Fruit fly (Drosophila melanogaster) whole organism, embryonic: ENCODE measurements around the gene Eig71Eg.

ENCODE experiments used
- Abd-B ChIP-seq: fragments of 200-800 bp; sonication (Bioruptor generic); optimal IDR thresholded peaks from 2 replicates; lab custom pipeline; 2018; ENCODE audit warnings: missing biosample characterization, mild to moderate bottlenecking, missing genetic modification characterization, moderate library complexity
- CG10431 ChIP-seq: fragments of 200-800 bp; sonication (Bioruptor generic); optimal IDR thresholded peaks from 3 replicates; lab custom pipeline; 2018; ENCODE audit warnings: missing biosample characterization, mild to moderate bottlenecking, missing genetic modification characterization
- CG10543 ChIP-seq: fragments of 200-800 bp; sonication (Bioruptor generic); optimal IDR thresholded peaks from 3 replicates; lab custom pipeline; 2017; ENCODE audit warnings: missing biosample characterization, mild to moderate bottlenecking, missing genetic modification characterization, moderate library complexity
- CG11093 ChIP-seq: fragments of 200-800 bp; sonication (Bioruptor generic); IDR thresholded peaks from 3 replicates; pipeline ENCODE4 v1.3.6; 2022; ENCODE audit warnings: missing biosample characterization, missing genetic modification characterization
- CG11398 ChIP-seq: fragments of 200-800 bp; sonication (Bioruptor generic); optimal IDR thresholded peaks from 2 replicates; lab custom pipeline; 2016; ENCODE audit warnings: missing biosample characterization, missing genetic modification characterization
- CG11504 ChIP-seq: fragments of 200-800 bp; sonication (Bioruptor generic); optimal IDR thresholded peaks from 3 replicates; lab custom pipeline; 2019; ENCODE audit warnings: missing biosample characterization, mild to moderate bottlenecking, missing genetic modification characterization, moderate library complexity
- CG11695 ChIP-seq: fragments of 200-800 bp; sonication (Bioruptor generic); IDR thresholded peaks from 3 replicates; pipeline ENCODE4 v1.3.6; 2022; ENCODE audit warnings: missing biosample characterization, missing genetic modification characterization
- CG14965 ChIP-seq: fragments of 200-800 bp; sonication (Bioruptor generic); optimal IDR thresholded peaks from 2 replicates; lab custom pipeline; 2016; ENCODE audit warnings: missing biosample characterization, missing genetic modification characterization, borderline replicate concordance
- CG15011 ChIP-seq: fragments of 200-800 bp; sonication (Bioruptor generic); optimal IDR thresholded peaks from 3 replicates; lab custom pipeline; 2018; ENCODE audit warnings: missing biosample characterization, mild to moderate bottlenecking, missing genetic modification characterization
- CG17612 ChIP-seq: fragments of 200-800 bp; sonication (Bioruptor generic); IDR thresholded peaks from 2 replicates; pipeline ENCODE4 v1.3.6; 2022; ENCODE audit warnings: missing biosample characterization, missing genetic modification characterization
- CG18476 ChIP-seq: fragments of 200-800 bp; sonication (Bioruptor generic); optimal IDR thresholded peaks from 2 replicates; lab custom pipeline; 2016; ENCODE audit warnings: missing biosample characterization, mild to moderate bottlenecking, missing genetic modification characterization
- CG18619 ChIP-seq: fragments of 200-800 bp; sonication (Bioruptor generic); optimal IDR thresholded peaks from 3 replicates; lab custom pipeline; 2017; ENCODE audit warnings: missing biosample characterization, mild to moderate bottlenecking, missing genetic modification characterization
- CG2120 ChIP-seq: fragments of 200-800 bp; sonication (Bioruptor generic); optimal IDR thresholded peaks from 3 replicates; lab custom pipeline; 2016; ENCODE audit warnings: missing biosample characterization, missing genetic modification characterization
- CG2199 ChIP-seq: fragments of 200-800 bp; sonication (Bioruptor generic); IDR thresholded peaks from 3 replicates; pipeline ENCODE4 v1.3.6; 2022; ENCODE audit warnings: missing biosample characterization, missing genetic modification characterization
- CG2678 ChIP-seq: fragments of 200-800 bp; sonication (Bioruptor generic); optimal IDR thresholded peaks from 3 replicates; lab custom pipeline; 2019; ENCODE audit warnings: missing biosample characterization, mild to moderate bottlenecking, missing genetic modification characterization, moderate library complexity
- CG32767 ChIP-seq: fragments of 200-800 bp; sonication (Bioruptor generic); IDR thresholded peaks from 2 replicates; pipeline ENCODE4 v1.3.6; 2022; ENCODE audit warnings: missing biosample characterization, missing genetic modification characterization
- CG32772 ChIP-seq: fragments of 200-800 bp; sonication (Bioruptor generic); IDR thresholded peaks from 2 replicates; pipeline ENCODE4 v1.3.6; 2022; ENCODE audit warnings: missing biosample characterization, missing genetic modification characterization
- CG42726 ChIP-seq: fragments of 200-800 bp; sonication (Bioruptor generic); IDR thresholded peaks from 2 replicates; pipeline ENCODE4 v1.3.6; 2022; ENCODE audit warnings: missing biosample characterization, missing genetic modification characterization; ENCODE audit not compliant: partially characterized antibody
- CG4707 ChIP-seq: fragments of 200-800 bp; sonication (Bioruptor generic); optimal IDR thresholded peaks from 2 replicates; lab custom pipeline; 2018; ENCODE audit warnings: missing biosample characterization, mild to moderate bottlenecking, missing genetic modification characterization, moderate library complexity
- CG6175 ChIP-seq: fragments of 200-800 bp; sonication (Bioruptor generic); IDR thresholded peaks from 3 replicates; pipeline ENCODE4 v1.3.6; 2022; ENCODE audit warnings: missing biosample characterization, missing genetic modification characterization
- CG6765 ChIP-seq: fragments of 200-800 bp; sonication (Bioruptor generic); optimal IDR thresholded peaks from 3 replicates; lab custom pipeline; 2017; ENCODE audit warnings: missing biosample characterization, mild to moderate bottlenecking, missing genetic modification characterization
- Doc3 ChIP-seq: fragments of 200-800 bp; sonication (Bioruptor generic); IDR thresholded peaks from 3 replicates; pipeline ENCODE4 v1.3.6; 2022; ENCODE audit warnings: missing biosample characterization, missing genetic modification characterization; ENCODE audit not compliant: partially characterized antibody
- Fer1 ChIP-seq: fragments of 200-800 bp; sonication (Bioruptor generic); optimal IDR thresholded peaks from 2 replicates; lab custom pipeline; 2017; ENCODE audit warnings: missing biosample characterization, mild to moderate bottlenecking, missing genetic modification characterization
- H15 ChIP-seq: fragments of 200-800 bp; sonication (Bioruptor generic); IDR thresholded peaks from 3 replicates; pipeline ENCODE4 v1.3.6; 2022; ENCODE audit warnings: missing biosample characterization, missing genetic modification characterization
- HLH3B ChIP-seq: fragments of 200-800 bp; sonication (Bioruptor generic); IDR thresholded peaks from 2 replicates; pipeline ENCODE4 v1.3.6; 2022; ENCODE audit warnings: missing biosample characterization, missing genetic modification characterization
- Hr51 ChIP-seq, 2 experiments: fragments of 200-800 bp; sonication (Bioruptor generic); optimal IDR thresholded peaks; 2 replicates in 1 of 2; 3 replicates in 1 of 2; lab custom pipeline; 2016 to 2018; ENCODE audit warnings: missing biosample characterization in 2 of 2, missing genetic modification characterization in 2 of 2, mild to moderate bottlenecking in 1 of 2, moderate library complexity in 1 of 2
- Hsf ChIP-seq: fragments of 200-800 bp; sonication (Bioruptor generic); optimal IDR thresholded peaks from 3 replicates; lab custom pipeline; 2016; ENCODE audit warnings: missing biosample characterization, missing genetic modification characterization
- Max ChIP-seq: fragments of 200-800 bp; sonication (Bioruptor generic); optimal IDR thresholded peaks from 2 replicates; lab custom pipeline; 2016; ENCODE audit warnings: missing biosample characterization, mild to moderate bottlenecking, missing genetic modification characterization
- Mrtf ChIP-seq: fragments of 200-800 bp; sonication (Bioruptor generic); IDR thresholded peaks from 3 replicates; pipeline ENCODE4 v1.3.6; 2022; ENCODE audit warnings: missing biosample characterization, missing genetic modification characterization
- Ptx1 ChIP-seq: fragments of 200-800 bp; sonication (Bioruptor generic); IDR thresholded peaks from 2 replicates; pipeline ENCODE4 v1.3.6; 2022; ENCODE audit warnings: missing biosample characterization, missing genetic modification characterization
- Sox100B ChIP-seq: fragments of 200-800 bp; sonication (Bioruptor generic); optimal IDR thresholded peaks from 3 replicates; lab custom pipeline; 2018; ENCODE audit warnings: missing biosample characterization, mild to moderate bottlenecking, missing genetic modification characterization
- Ssrp ChIP-seq: fragments of 200-800 bp; sonication (Bioruptor generic); optimal IDR thresholded peaks from 2 replicates; lab custom pipeline; 2018; ENCODE audit warnings: missing biosample characterization, mild to moderate bottlenecking, missing genetic modification characterization, moderate library complexity
- Usf ChIP-seq: fragments of 200-800 bp; sonication (Bioruptor generic); optimal IDR thresholded peaks from 2 replicates; lab custom pipeline; 2017; ENCODE audit warnings: missing genotype, missing biosample characterization, missing genetic modification characterization
- bcd ChIP-seq: fragments of 200-800 bp; sonication (Bioruptor generic); optimal IDR thresholded peaks from 2 replicates; lab custom pipeline; 2017; ENCODE audit warnings: missing biosample characterization, mild to moderate bottlenecking, missing genetic modification characterization
- crp ChIP-seq, 2 experiments: fragments of 200-800 bp; sonication (Bioruptor generic); optimal IDR thresholded peaks; 2 replicates in 1 of 2; 3 replicates in 1 of 2; lab custom pipeline; 2017; ENCODE audit warnings: missing biosample characterization in 2 of 2, missing genetic modification characterization in 2 of 2, mild to moderate bottlenecking in 1 of 2, moderate library complexity in 1 of 2
- fd102C ChIP-seq: fragments of 200-800 bp; sonication (Bioruptor generic); optimal IDR thresholded peaks from 2 replicates; lab custom pipeline; 2018; ENCODE audit warnings: missing biosample characterization, mild to moderate bottlenecking, missing genetic modification characterization, moderate library complexity
- gce ChIP-seq: fragments of 200-800 bp; sonication (Bioruptor generic); IDR thresholded peaks from 3 replicates; pipeline ENCODE4 v1.3.6; 2022; ENCODE audit warnings: missing biosample characterization, missing genetic modification characterization
- grau ChIP-seq: fragments of 200-800 bp; optimal IDR thresholded peaks from 3 replicates; lab custom pipeline; 2019; ENCODE audit warnings: missing biosample characterization, mild to moderate bottlenecking, missing genetic modification characterization, moderate library complexity
- gro ChIP-seq: fragments of 200-800 bp; sonication (Bioruptor generic); optimal IDR thresholded peaks from 2 replicates; lab custom pipeline; 2016; ENCODE audit warnings: missing biosample characterization, missing genetic modification characterization
- lbe ChIP-seq: fragments of 200-800 bp; sonication (Bioruptor generic); optimal IDR thresholded peaks from 2 replicates; lab custom pipeline; 2016; ENCODE audit warnings: missing biosample characterization, mild to moderate bottlenecking, missing genetic modification characterization
- otp ChIP-seq: fragments of 200-800 bp; sonication (Bioruptor generic); IDR thresholded peaks from 3 replicates; pipeline ENCODE4, ENCODE4 v1.3.6; 2022; ENCODE audit warnings: missing biosample characterization, missing genetic modification characterization
- pfk ChIP-seq: fragments of 200-800 bp; sonication (Bioruptor generic); optimal IDR thresholded peaks from 2 replicates; lab custom pipeline; 2018; ENCODE audit warnings: missing biosample characterization, mild to moderate bottlenecking, missing genetic modification characterization, moderate library complexity
- pum ChIP-seq: fragments of 200-800 bp; sonication (Bioruptor generic); optimal IDR thresholded peaks from 2 replicates; lab custom pipeline; 2016; ENCODE audit warnings: missing biosample characterization, missing genetic modification characterization
- tin ChIP-seq: fragments of 200-800 bp; sonication (Bioruptor generic); optimal IDR thresholded peaks from 3 replicates; lab custom pipeline; 2016; ENCODE audit warnings: missing biosample characterization, missing genetic modification characterization
- trem ChIP-seq: fragments of 200-800 bp; optimal IDR thresholded peaks from 3 replicates; lab custom pipeline; 2019; ENCODE audit warnings: missing biosample characterization, mild to moderate bottlenecking, missing genetic modification characterization, moderate library complexity

Gene Eig71Eg

DNA sequence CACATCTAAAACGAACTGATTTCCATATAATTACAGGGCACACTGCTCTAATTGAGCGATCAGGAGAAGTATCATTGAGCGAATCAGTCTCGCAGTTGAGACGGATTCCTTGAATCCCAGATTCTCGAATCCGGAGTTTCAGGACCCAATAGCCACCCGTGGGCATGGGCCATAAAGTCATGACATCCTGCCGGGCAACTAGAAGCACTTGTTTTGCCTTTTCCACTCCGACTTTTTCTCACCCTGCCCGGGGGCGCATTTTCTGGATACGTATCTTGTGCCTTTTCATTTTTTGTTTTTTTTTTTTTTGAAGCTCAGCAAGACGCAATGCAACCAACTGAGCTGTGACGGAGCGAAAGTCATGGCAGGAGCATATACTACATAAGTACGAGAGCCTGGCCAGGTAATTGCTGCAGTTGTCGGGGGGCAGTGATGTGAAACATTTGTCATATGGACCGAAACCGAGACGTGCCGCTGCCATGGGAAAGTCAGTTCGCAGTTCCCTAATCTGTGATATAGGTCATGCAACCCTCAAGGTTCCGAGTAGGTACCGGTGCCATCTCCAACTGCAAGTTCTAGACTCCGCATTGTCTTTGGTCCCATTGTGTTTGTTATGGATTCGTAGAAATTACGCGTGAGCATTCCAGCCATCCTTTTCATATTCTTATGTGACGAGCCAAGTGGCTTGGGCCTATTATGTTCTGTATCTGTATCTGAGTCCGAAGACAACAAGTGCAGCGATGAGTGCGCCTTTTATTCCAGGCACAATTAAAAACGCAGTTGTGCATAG is 46.1 kb downstream of the Eig71Eg start (continued):
- TF ChIP-seq CG32767 (GFP tag; lab: Robert Waterston, UW) (no peak), Ssrp (tag; lab: Kevin White, UChicago) (no peak), CG11504 (tag; lab: Kevin White, UChicago) (no peak), CG4707 (GFP tag; lab: Kevin White, UChicago) (no peak), CG2199 (GFP tag; lab: Robert Waterston, UW) (peak; percentile 17; the same call in 1 of the 3 replicates), Max (GFP tag; lab: Kevin White, UChicago) (no peak), Sox100B (GFP tag; lab: Kevin White, UChicago) (no peak)
- TF ChIP-seq, all 482 proteins: peak for 10

- no peak for TF ChIP-seq fd102C
- peak in 1 of 2 experiments; percentile 73 for TF ChIP-seq Hr51 (GFP tag; optimal IDR thresholded peaks at IDR 0.05; lab: Kevin White, UChicago)
- TF ChIP-seq CG15011 (GFP tag; lab: Kevin White, UChicago), result peak; percentile 46
- TF ChIP-seq CG14965, result no peak
- TF ChIP-seq H15 (GFP tag; lab: Robert Waterston, UW), result 0 out of 3 replicates have a peak, but pooled peaks have one; percentile 15
- peak; percentile 80 for TF ChIP-seq CG2678
- TF ChIP-seq bcd (GFP tag; lab: Kevin White, UChicago), result peak; percentile 38
- TF ChIP-seq CG2120, result peak; percentile 38
- TF ChIP-seq CG11398 (GFP tag; lab: Kevin White, UChicago), result no peak
- peak; percentile 14 for TF ChIP-seq Fer1 (GFP tag; lab: Kevin White, UChicago)
- no peak for TF ChIP-seq CG17612 (GFP tag; lab: Robert Waterston, UW)
- 0 out of 3 replicates have a peak, but pooled peaks have one; percentile 38 for TF ChIP-seq Mrtf (GFP tag; lab: Robert Waterston, UW)
- TF ChIP-seq otp (GFP tag; lab: Robert Waterston, UW), result peak; percentile 48; the same call in 1 of the 3 replicates
- no peak for TF ChIP-seq pfk
- peak; percentile 36 for TF ChIP-seq Hsf
- no peak for TF ChIP-seq CG11093
- peak; percentile 8; the same call in 1 of the 2 replicates for TF ChIP-seq CG32772 (GFP tag; lab: Robert Waterston, UW)
- no peak for TF ChIP-seq CG6175 (GFP tag; lab: Robert Waterston, UW)
- TF ChIP-seq tin (GFP tag; lab: Kevin White, UChicago), result peak; percentile 31
- peak; percentile 8 for TF ChIP-seq CG10543 (GFP tag; lab: Kevin White, UChicago)
- TF ChIP-seq Usf (GFP tag; lab: Kevin White, UChicago), result peak; percentile 2
- no peak for TF ChIP-seq gro (GFP tag; lab: Kevin White, UChicago)
- peak; percentile 39 for TF ChIP-seq CG18476 (GFP tag; lab: Kevin White, UChicago)
- peak; percentile 43 for TF ChIP-seq Ptx1 (GFP tag; lab: Robert Waterston, UW)
- TF ChIP-seq CG6765 (GFP tag; lab: Kevin White, UChicago), result no peak
- TF ChIP-seq HLH3B (GFP tag; lab: Robert Waterston, UW), result no peak
- TF ChIP-seq crp (GFP tag; optimal IDR thresholded peaks at IDR 0.05; lab: Kevin White, UChicago), result peak in 1 of 2 experiments; percentile 4
- no peak for TF ChIP-seq CG42726
- peak; percentile 69 for TF ChIP-seq CG18619 (GFP tag; lab: Kevin White, UChicago)
- no peak for TF ChIP-seq gce
- peak; percentile 56 for TF ChIP-seq CG10431 (GFP tag; lab: Kevin White, UChicago)
- TF ChIP-seq Doc3 (GFP tag; lab: Robert Waterston, UW), result no peak
- no peak for TF ChIP-seq lbe
- peak; percentile 51 for TF ChIP-seq trem (tag; lab: Kevin White, UChicago)
- no peak for TF ChIP-seq pum (GFP tag; lab: Kevin White, UChicago)
- TF ChIP-seq Abd-B, result peak; percentile 42
- TF ChIP-seq grau, result peak; percentile 71
- peak; percentile 52; the same call in 1 of the 3 replicates for TF ChIP-seq CG11695
These were observed 47.0 kb downstream of the Eig71Eg start for dm6 chr3L:15704250-15704985.
